Worm (Caenorhabditis elegans) whole organism, dauer: ENCODE results near the gene tag-275.

Experiments
- unc-62 ChIP-seq: sonication (generic microtip); optimal IDR thresholded peaks from 2 replicates; lab custom pipeline; 2017; ENCODE audit warnings: missing biosample characterization, missing genetic modification reagents, missing genetic modification characterization

The tag-275 gene

DNA sequence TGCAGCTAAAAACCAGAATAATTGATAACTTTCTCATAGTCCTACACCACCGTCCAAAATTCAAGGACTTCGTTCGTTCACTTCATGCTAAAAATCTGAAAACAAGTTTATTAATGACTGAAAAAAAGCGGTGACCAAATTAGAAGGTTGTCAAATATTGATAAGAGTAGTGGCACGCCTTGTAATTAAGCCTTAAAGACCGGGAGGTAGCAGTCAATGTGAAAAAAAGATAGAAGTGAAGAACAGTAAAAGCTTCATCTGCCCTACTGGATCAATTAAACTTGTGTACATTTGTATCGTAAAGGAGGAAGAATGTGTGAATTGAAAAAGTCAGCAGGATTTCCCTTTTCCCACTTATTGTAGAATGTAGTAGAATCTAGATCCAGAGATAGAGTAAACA, at the start of gene tag-275:
Gene tag-275, minus strand, starts transcription at position 101 of the 400 bp plus-strand sequence.
- TF ChIP-seq unc-62 (GFP tag; lab: Kevin White, UChicago) = no peak

DNA sequence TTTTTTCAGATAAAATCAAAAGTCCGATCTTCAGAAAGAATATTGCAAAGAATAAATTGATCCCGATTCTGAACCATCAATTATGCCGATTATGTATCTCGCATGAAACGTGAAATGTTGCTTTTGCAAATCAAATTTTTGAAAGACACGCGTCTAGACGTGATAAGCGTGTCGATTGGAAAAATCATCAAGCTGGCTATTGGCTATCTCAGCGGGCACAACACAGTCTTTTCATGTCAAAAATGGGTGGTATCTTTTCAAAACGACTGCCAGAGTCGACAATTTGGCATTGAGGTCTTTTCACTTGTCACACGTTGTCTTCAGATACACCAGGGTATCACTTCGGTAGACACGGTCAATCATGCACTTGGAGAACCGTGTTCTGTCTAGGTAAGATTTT, 46.3 kb upstream of the tag-275 start, which contains the start of gene daf-9:
Gene daf-9, plus strand, starts transcription at position 301 of the 400 bp plus-strand sequence.
- TF ChIP-seq unc-62 (GFP tag; lab: Kevin White, UChicago) = no peak

DNA sequence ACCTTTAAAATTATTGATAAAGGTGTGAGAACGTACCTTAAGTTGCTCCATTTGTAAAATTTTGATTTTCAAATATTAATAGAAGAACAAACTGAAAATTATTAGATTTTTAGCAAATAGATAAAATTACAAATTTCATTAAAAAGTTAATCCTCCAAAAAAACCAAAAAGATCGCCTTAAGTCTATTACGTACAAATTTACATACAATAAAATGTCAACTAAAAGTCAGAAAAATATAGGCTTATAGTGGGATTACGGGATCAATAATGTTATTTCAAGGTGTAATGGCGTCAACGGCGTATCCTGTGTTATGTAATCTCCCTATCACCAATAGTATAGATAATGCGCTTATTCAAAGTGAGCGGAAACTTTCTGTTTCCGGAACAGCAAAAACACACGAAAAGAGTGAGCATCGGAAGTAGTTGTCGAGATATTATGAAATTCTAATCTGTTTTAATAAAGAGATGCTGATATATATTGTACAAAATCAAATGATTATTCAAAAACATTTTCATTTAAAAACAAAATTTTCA, 43.9 kb upstream of the tag-275 start, which contains the start of gene ceh-54:
Gene ceh-54, minus strand, starts transcription at position 51 of the 534 bp plus-strand sequence.
- TF ChIP-seq unc-62 (GFP tag; lab: Kevin White, UChicago) = no peak

DNA sequence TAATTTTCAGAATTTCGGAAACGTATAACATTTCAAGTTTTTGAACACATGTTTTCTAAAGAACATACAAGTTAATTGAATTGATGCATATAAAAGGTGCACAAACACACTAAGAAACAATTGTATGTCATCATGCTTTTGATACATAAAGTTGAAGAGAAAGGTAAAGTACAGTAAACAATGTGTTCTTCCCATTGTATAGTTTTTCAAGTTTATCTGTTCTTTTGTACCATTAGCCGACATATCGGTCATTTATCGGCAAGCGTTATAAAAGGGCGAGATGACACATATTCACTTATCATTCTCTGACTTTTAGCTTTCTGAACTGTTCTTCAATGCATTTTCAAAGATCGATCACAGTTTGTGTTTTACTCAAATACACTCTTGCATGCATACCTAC, 39.6 kb upstream of the tag-275 start, which contains the start of gene T13C5.9:
Gene T13C5.9, plus strand, starts transcription at position 301 of the 400 bp plus-strand sequence.
- no peak for TF ChIP-seq unc-62 (GFP tag; lab: Kevin White, UChicago)

DNA sequence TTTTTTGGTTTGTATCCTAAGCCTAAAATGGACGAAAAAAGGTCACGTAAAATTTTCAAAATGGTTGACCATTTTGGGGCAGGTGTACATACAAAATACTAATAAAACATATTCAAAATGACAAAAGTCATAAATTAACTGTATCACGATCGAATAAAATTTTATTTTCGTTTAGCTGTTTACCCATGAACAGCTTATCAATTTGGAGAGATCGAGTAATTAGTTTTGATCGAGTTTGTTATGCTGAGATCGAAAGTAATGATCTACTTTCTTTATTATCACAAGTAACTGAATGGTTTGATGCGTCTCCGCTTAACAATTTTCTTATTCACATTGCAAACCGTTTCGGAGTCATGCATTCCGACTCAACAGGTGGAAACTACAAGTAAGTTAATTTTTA, 37.5 kb upstream of the tag-275 start, which contains the start of gene T13C5.10:
Gene T13C5.10, plus strand, starts transcription at position 301 of the 400 bp plus-strand sequence.
- no peak for TF ChIP-seq unc-62 (GFP tag; lab: Kevin White, UChicago)

DNA sequence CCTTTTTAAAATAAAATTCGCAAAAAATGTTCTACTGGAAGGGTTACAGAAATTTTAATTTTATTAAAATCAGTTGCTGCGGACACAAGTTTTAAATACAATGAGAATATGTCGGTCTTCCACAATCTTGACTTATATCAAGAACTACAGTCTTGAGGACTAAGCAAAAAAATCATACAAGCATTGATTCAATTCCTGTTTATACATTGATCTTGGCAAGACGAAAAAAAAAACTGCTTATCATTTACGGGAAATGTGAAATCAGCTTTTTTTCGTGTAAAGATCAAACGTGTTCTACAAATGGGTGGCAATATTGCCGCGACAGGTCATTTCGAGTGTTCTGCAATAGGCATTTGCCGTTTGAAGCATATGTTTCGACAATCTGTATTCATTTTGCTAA, 34.4 kb upstream of the tag-275 start, which contains the start of gene T13C5.2:
Gene T13C5.2, plus strand, starts transcription at position 301 of the 400 bp plus-strand sequence.
- no peak for TF ChIP-seq unc-62 (GFP tag; lab: Kevin White, UChicago)

DNA sequence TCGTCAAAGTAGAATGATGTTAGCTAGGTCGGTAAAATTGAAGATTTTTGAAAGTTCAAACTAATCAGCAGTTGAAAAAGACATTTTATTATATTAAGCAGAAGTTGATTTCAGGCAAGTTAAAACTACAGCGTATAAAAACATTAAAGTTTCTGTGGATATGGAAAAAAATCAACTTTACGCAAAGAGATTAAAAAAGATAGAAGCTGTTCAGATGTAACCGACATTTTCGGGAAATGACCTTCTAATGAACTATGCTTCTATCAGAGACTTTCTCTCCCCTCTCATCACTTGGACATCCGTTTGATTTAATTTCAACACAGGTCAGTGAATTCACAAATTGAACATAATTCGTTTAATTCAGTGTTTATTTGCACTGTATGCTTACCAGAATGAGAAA, 29.9 kb upstream of the tag-275 start, which contains the start of gene T13C5.7:
Gene T13C5.7, plus strand, starts transcription at position 301 of the 400 bp plus-strand sequence.
- TF ChIP-seq unc-62 (GFP tag; lab: Kevin White, UChicago) = no peak

DNA sequence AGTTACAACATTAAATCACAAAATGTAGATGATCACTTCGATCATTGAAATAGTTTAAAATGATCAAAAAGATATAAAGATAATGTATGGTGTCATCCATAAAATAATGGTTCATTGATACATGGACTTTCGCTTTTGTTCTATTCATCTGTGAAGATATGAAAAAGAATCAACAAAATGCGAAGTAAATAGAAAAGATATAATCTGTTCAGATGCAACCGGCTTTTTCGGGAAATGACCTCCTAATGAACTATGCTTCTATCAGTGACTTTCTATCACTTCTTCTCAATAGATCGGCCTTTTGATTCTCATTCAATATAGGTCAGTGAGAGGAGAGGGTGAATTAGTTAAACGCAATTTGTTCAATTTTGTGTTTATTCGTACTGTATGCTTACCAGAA, 28.6 kb upstream of the tag-275 start:
- no peak for TF ChIP-seq unc-62 (GFP tag; lab: Kevin White, UChicago)

DNA sequence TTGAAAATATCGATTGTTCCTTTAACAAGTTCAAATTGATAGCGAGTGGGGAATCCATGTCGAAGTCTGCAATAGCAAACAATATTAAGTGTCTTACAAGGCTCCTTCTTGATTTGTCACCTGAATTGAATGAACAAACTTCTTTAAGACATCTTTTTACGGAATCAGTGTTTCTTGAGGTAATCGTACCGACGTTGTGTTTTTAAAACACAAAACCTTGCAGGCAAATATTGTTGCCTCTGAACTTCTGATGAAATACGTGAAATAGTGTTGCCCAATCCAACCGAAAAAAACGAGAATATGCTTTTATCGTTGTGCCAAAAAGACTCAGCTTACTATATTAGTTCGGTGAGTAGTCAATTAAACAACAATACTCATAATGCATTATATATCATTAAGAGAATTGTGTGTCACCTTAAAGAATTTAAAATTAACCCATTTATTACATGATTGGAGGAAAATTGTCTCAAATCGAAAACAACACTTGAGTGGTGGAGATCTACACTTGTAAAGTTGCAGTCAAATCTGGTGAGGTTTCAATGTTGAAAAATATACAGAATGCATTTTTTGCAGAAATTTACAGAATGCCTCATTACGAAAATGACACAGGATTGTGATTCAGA, 27.7 kb upstream of the tag-275 start, which contains the start of the genes T25B2.4 and T13C5.3:
Gene T25B2.4, plus strand, starts transcription at position 301 of the 623 bp plus-strand sequence.
Gene T13C5.3, plus strand, starts transcription at position 573 of the 623 bp plus-strand sequence.
- TF ChIP-seq unc-62 (GFP tag; lab: Kevin White, UChicago) = no peak

DNA sequence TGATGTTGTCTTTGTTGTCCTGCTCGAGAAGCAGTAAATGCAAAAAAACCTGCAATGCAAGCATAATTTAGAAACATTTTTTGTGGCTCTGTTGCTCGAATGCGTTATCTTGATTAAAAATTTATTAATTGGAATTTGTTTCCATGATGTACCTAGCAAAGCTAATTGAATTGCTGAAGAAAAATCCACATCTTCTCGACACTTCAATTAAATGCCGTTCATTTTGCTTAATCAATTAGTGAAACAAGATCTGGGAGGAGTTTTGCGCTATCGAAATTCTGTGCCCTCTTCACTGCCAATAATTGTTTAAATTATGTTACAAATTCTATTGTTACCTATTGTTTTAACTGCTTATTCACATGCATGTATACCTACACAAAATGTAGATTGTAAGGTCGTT, 25.5 kb upstream of the tag-275 start, which contains the start of gene T25B2.3:
Gene T25B2.3, plus strand, starts transcription at position 301 of the 400 bp plus-strand sequence.
- TF ChIP-seq unc-62 (GFP tag; lab: Kevin White, UChicago) = no peak

DNA sequence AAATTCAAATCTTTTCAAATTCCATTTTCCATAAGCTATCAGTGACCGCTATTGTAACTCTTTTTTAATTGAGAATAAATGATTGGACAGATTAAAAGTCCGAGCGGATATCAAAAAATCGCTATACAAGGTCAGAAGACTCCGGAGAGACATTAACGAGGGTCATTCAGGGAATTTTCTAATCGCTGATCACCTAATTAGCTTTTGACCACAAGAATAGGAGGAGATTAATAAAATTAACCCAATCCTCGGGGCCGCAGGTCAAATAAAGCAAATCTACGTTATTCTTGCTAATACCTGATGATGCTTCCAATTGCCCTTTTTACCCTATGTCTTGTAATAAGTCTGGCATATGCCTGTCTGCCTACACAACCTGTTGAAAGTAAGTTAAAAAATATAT, 23.3 kb upstream of the tag-275 start, which contains the start of gene T25B2.1:
Gene T25B2.1, plus strand, starts transcription at position 301 of the 400 bp plus-strand sequence.
- TF ChIP-seq unc-62 (GFP tag; lab: Kevin White, UChicago) = no peak

DNA sequence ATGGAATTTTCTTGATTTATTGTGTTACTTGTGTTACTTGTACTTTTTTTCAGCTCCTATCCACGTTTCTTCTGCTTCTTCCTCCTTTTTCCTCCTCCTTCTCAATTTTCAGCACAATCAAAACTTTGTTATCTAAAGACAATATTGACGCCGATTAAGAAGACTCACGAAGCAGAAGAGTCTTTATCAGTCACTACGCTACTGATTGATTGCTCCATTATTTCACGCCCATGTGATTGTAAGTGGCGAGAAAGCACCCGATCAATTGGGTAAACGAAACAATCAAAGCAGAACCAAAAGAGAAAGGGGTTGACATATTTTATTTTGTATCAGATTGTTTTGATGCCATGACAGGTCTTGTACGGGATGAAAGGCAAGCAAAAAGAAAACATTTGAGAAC, 18.9 kb upstream of the tag-275 start, which contains the start of gene T25B2.2:
Gene T25B2.2, plus strand, starts transcription at position 392 of the 400 bp plus-strand sequence.
- no peak for TF ChIP-seq unc-62 (GFP tag; lab: Kevin White, UChicago)

DNA sequence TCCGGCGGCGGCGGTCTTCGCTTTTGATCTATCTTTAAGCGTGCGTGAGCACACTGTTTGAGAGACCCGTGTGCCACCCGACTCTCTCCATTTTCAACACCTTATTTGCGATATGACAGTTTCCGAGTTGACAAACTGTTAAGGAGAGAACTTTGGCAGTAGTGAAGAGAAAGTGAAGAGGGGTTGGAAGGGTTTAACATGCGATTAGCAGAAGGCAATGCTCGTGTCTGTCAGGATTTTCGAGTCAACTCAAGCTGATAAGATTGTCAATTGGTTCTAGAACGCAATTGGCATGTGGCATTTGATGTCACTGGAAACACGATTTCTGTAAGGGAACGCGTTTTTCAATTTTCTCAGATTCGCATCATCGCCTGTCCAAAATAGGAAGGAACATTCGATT, 17.0 kb upstream of the tag-275 start:
- no peak for TF ChIP-seq unc-62 (GFP tag; lab: Kevin White, UChicago)

DNA sequence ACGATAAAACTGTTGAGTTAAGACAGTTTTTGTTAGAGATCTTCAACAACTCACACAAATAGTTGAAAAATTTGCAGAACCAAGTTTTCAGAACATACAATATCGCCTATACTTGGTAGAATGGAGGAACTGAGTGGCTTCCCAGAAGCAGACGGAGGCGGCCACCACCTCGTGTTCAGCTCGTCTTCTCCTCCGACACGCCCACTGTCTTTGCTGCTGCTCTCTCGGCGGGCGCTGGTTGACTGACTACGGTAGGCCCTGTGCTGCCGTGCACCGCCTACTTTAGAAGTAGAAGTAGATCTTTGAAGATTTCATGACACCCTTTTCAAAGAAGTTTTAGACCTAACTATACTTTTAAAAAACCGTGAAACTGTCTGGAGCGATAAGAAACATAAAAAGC, 11.7 kb upstream of the tag-275 start:
- no peak for TF ChIP-seq unc-62 (GFP tag; lab: Kevin White, UChicago)

DNA sequence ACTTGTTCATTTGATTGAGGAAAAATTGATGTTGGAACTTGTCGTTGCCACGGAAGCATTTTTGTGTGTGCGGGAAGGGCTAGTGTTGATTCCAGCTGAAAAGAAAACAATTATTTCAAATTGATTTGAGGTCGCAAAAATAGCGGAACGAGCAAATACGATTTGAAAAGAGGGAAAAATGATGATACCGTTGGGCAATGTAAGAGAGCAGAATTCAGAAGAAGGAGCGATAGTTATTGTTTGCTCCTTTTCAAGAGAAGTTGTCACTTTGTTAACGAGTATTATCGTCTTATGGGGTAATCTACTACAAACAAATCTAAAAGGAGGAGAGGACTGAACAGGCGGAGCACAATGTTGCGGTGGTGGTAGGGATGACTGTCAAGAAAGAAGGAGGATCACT, 10.1 kb upstream of the tag-275 start, which contains the start of gene odd-2:
Gene odd-2, minus strand, starts transcription at position 101 of the 400 bp plus-strand sequence.
- no peak for TF ChIP-seq unc-62 (GFP tag; lab: Kevin White, UChicago)

DNA sequence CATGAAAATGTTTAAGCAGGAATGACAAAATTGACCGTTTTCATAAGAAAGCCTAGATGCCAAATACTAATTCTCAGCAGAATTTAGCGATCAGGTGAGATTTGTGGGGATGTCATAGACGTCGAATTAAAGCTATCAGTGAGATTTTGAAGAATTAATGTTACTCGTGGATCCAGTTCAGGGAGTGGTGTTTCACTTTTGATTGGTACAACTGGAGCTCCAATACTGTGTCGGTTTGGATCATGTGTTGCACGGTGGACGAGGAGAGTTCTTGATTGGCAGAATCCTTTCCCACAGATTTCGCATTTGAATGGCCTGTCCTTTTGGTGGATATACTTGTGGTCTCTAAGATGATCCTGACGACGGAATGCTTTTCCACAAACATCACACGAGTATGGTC, 9.2 kb upstream of the tag-275 start:
- TF ChIP-seq unc-62 (GFP tag; lab: Kevin White, UChicago) = no peak
